Fruit fly (Drosophila melanogaster) whole organism, embryonic: ENCODE measurements around the gene CG18063.
A peak's percentile ranks its signal among the peaks of the same experiment; 100 is the strongest.

Source experiments
- ATbp ChIP-seq: fragments of 200-800 bp; sonication (Bioruptor generic); optimal IDR thresholded peaks from 2 replicates; lab custom pipeline; 2017; ENCODE audit warnings: missing biosample characterization, mild to moderate bottlenecking, missing genetic modification characterization, missing genetic modification reagents
- Ada2b ChIP-seq: fragments of 200-800 bp; sonication (Bioruptor generic); IDR thresholded peaks from 2 replicates; pipeline ENCODE4 v1.3.6; 2022; ENCODE audit warnings: missing biosample characterization, missing genetic modification characterization
- Bgb ChIP-seq: fragments of 200-800 bp; sonication (Bioruptor generic); IDR thresholded peaks from 2 replicates; pipeline ENCODE4 v1.3.6; 2022; ENCODE audit warnings: missing biosample characterization, missing genetic modification characterization; ENCODE audit not compliant: partially characterized antibody
- CG11398 ChIP-seq: fragments of 200-800 bp; sonication (Bioruptor generic); optimal IDR thresholded peaks from 2 replicates; lab custom pipeline; 2016; ENCODE audit warnings: missing biosample characterization, missing genetic modification characterization
- CG12659 ChIP-seq: fragments of 200-800 bp; sonication (Bioruptor generic); optimal IDR thresholded peaks from 3 replicates; lab custom pipeline; 2017; ENCODE audit warnings: mild to moderate bottlenecking, missing biosample characterization, missing genetic modification reagents, missing genetic modification characterization
- CG13123 ChIP-seq: fragments of 200-800 bp; sonication (Bioruptor generic); optimal IDR thresholded peaks from 2 replicates; lab custom pipeline; 2016; ENCODE audit warnings: missing biosample characterization, missing genetic modification characterization
- CG15514 ChIP-seq: fragments of 200-800 bp; sonication (Bioruptor generic); optimal IDR thresholded peaks from 3 replicates; lab custom pipeline; 2017; ENCODE audit warnings: missing biosample characterization, missing genetic modification characterization, mild to moderate bottlenecking, moderate library complexity, missing genetic modification reagents
- CG16813 ChIP-seq: fragments of 200-800 bp; sonication (Bioruptor generic); IDR thresholded peaks from 3 replicates; pipeline ENCODE4 v1.3.6; 2022; ENCODE audit warnings: missing biosample characterization, missing genetic modification characterization; ENCODE audit not compliant: partially characterized antibody
- CG18599 ChIP-seq: fragments of 200-800 bp; sonication (Bioruptor generic); optimal IDR thresholded peaks from 3 replicates; lab custom pipeline; 2017; ENCODE audit warnings: missing biosample characterization, missing genetic modification characterization, mild to moderate bottlenecking, moderate library complexity, missing genetic modification reagents
- CG2199 ChIP-seq: fragments of 200-800 bp; sonication (Bioruptor generic); IDR thresholded peaks from 3 replicates; pipeline ENCODE4 v1.3.6; 2022; ENCODE audit warnings: missing biosample characterization, missing genetic modification characterization
- CG30020 ChIP-seq: fragments of 200-800 bp; optimal IDR thresholded peaks from 2 replicates; lab custom pipeline; 2019; ENCODE audit warnings: missing biosample characterization, mild to moderate bottlenecking, missing genetic modification characterization, moderate library complexity
- CG30431 ChIP-seq: fragments of 200-800 bp; sonication (Bioruptor generic); optimal IDR thresholded peaks from 2 replicates; lab custom pipeline; 2017; ENCODE audit warnings: missing biosample characterization, missing genetic modification characterization
- CG33213 ChIP-seq: fragments of 200-800 bp; sonication (Bioruptor generic); optimal IDR thresholded peaks from 3 replicates; lab custom pipeline; 2016; ENCODE audit warnings: missing biosample characterization, missing genetic modification characterization
- CG42726 ChIP-seq: fragments of 200-800 bp; sonication (Bioruptor generic); IDR thresholded peaks from 2 replicates; pipeline ENCODE4 v1.3.6; 2022; ENCODE audit warnings: missing biosample characterization, missing genetic modification characterization; ENCODE audit not compliant: partially characterized antibody
- CG4328 ChIP-seq: fragments of 200-800 bp; sonication (Bioruptor generic); optimal IDR thresholded peaks from 3 replicates; lab custom pipeline; 2017; ENCODE audit warnings: missing biosample characterization, missing genetic modification reagents, missing genetic modification characterization
- CG43689 ChIP-seq: fragments of 200-800 bp; sonication (Bioruptor generic); IDR thresholded peaks from 2 replicates; pipeline ENCODE4 v1.3.6; 2022; ENCODE audit warnings: missing biosample characterization, missing genetic modification characterization
- CG4730 ChIP-seq: fragments of 200-800 bp; sonication (Bioruptor generic); IDR thresholded peaks from 2 replicates; pipeline ENCODE4 v1.3.6; 2022; ENCODE audit warnings: missing biosample characterization, missing genetic modification characterization
- CG4854 ChIP-seq: fragments of 200-800 bp; sonication (Bioruptor generic); optimal IDR thresholded peaks from 2 replicates; lab custom pipeline; 2016; ENCODE audit warnings: missing biosample characterization, missing genetic modification characterization, inconsistent platforms
- CG5245 ChIP-seq: fragments of 200-800 bp; sonication (Bioruptor generic); optimal IDR thresholded peaks from 3 replicates; lab custom pipeline; 2016; ENCODE audit warnings: missing biosample characterization, missing genetic modification characterization
- CG6654 ChIP-seq: fragments of 200-800 bp; sonication (Bioruptor generic); optimal IDR thresholded peaks from 2 replicates; lab custom pipeline; 2017; ENCODE audit warnings: missing biosample characterization, mild to moderate bottlenecking, missing genetic modification characterization
- CG8388 ChIP-seq: fragments of 200-800 bp; sonication (Bioruptor generic); optimal IDR thresholded peaks from 2 replicates; lab custom pipeline; 2019; ENCODE audit warnings: missing biosample characterization, mild to moderate bottlenecking, missing genetic modification characterization, moderate library complexity
- CG8924 ChIP-seq: fragments of 200-800 bp; optimal IDR thresholded peaks from 3 replicates; lab custom pipeline; 2019; ENCODE audit warnings: missing biosample characterization, mild to moderate bottlenecking, missing genetic modification characterization, moderate library complexity
- CG8944 ChIP-seq: fragments of 200-800 bp; sonication (Bioruptor generic); optimal IDR thresholded peaks from 3 replicates; lab custom pipeline; 2016; ENCODE audit warnings: missing biosample characterization, missing genetic modification characterization
- CG9437 ChIP-seq: fragments of 200-800 bp; sonication (Bioruptor generic); optimal IDR thresholded peaks from 2 replicates; lab custom pipeline; 2018; ENCODE audit warnings: missing biosample characterization, mild to moderate bottlenecking, missing genetic modification characterization
- Chrac-16 ChIP-seq: fragments of 200-800 bp; sonication (Bioruptor generic); optimal IDR thresholded peaks from 3 replicates; lab custom pipeline; 2016; ENCODE audit warnings: missing biosample characterization, missing genetic modification characterization
- D ChIP-seq, 2 experiments: fragments of 200-800 bp in 1 of 2; fragments of >200 bp in 1 of 2; sonication (Bioruptor generic) in 1 of 2; optimal IDR thresholded peaks; 2 replicates in 1 of 2; 3 replicates in 1 of 2; lab custom pipeline; 2017; ENCODE audit warnings: mild to moderate bottlenecking in 1 of 2, missing biosample characterization in 1 of 2, missing genetic modification characterization in 1 of 2, missing genetic modification reagents in 1 of 2
- D19B ChIP-seq: fragments of 200-800 bp; sonication (Bioruptor generic); optimal IDR thresholded peaks from 2 replicates; lab custom pipeline; 2017; ENCODE audit warnings: missing biosample characterization, mild to moderate bottlenecking, missing genetic modification characterization
- Dad ChIP-seq: fragments of 200-800 bp; sonication (Bioruptor generic); optimal IDR thresholded peaks from 3 replicates; lab custom pipeline; 2016; ENCODE audit warnings: missing biosample characterization, missing genetic modification characterization
- GATAe ChIP-seq: fragments of 200-800 bp; sonication (Bioruptor generic); conservative IDR thresholded peaks from 2 replicates; pipeline ENCODE4 v1.3.6; 2022; ENCODE audit warnings: missing biosample characterization, missing genetic modification characterization
- Gsc ChIP-seq: fragments of 200-800 bp; sonication (Bioruptor generic); IDR thresholded peaks from 2 replicates; pipeline ENCODE4 v1.3.6; 2022; ENCODE audit warnings: missing biosample characterization, missing genetic modification characterization
- Mes4 ChIP-seq: fragments of 200-800 bp; sonication (Bioruptor generic); optimal IDR thresholded peaks from 2 replicates; lab custom pipeline; 2016; ENCODE audit warnings: missing biosample characterization, missing genetic modification characterization
- Neu2 ChIP-seq: fragments of 200-800 bp; sonication (Bioruptor generic); optimal IDR thresholded peaks from 3 replicates; lab custom pipeline; 2016; ENCODE audit warnings: missing biosample characterization, missing genetic modification characterization, borderline replicate concordance
- Pdp1 ChIP-seq, 2 experiments: fragments of 200-800 bp; sonication (Bioruptor generic); optimal IDR thresholded peaks; 3 replicates each; lab custom pipeline; 2016; ENCODE audit warnings: missing biosample characterization in 2 of 2, missing genetic modification characterization in 2 of 2, mild to moderate bottlenecking in 1 of 2, moderate library complexity in 1 of 2
- Ptx1 ChIP-seq: fragments of 200-800 bp; sonication (Bioruptor generic); IDR thresholded peaks from 2 replicates; pipeline ENCODE4 v1.3.6; 2022; ENCODE audit warnings: missing biosample characterization, missing genetic modification characterization
- Tbp ChIP-seq: fragments of >200 bp; optimal IDR thresholded peaks from 2 replicates; lab custom pipeline; 2018; ENCODE audit warnings: missing biosample characterization, missing genetic modification characterization
- br ChIP-seq: fragments of >200 bp; optimal IDR thresholded peaks from 2 replicates; lab custom pipeline; 2017
- bsh ChIP-seq, 2 experiments: fragments of 200-800 bp; sonication (Bioruptor generic); optimal IDR thresholded peaks; 2 replicates each; lab custom pipeline; 2017 to 2018; ENCODE audit warnings: mild to moderate bottlenecking in 2 of 2, missing biosample characterization in 2 of 2, missing genetic modification characterization in 2 of 2, moderate library complexity in 1 of 2
- crp ChIP-seq, 2 experiments: fragments of 200-800 bp; sonication (Bioruptor generic); optimal IDR thresholded peaks; 2 replicates in 1 of 2; 3 replicates in 1 of 2; lab custom pipeline; 2017; ENCODE audit warnings: missing biosample characterization in 2 of 2, missing genetic modification characterization in 2 of 2, mild to moderate bottlenecking in 1 of 2, moderate library complexity in 1 of 2
- cwo ChIP-seq: fragments of 200-800 bp; sonication (Bioruptor generic); optimal IDR thresholded peaks from 3 replicates; lab custom pipeline; 2017; ENCODE audit warnings: missing biosample characterization, missing genetic modification characterization, mild to moderate bottlenecking, moderate library complexity, missing genetic modification reagents
- danr ChIP-seq: fragments of 200-800 bp; sonication (Bioruptor generic); IDR thresholded peaks from 2 replicates; pipeline ENCODE4 v1.3.6; 2022; ENCODE audit warnings: missing biosample characterization, missing genetic modification characterization
- dati ChIP-seq: fragments of 200-800 bp; sonication (Bioruptor generic); IDR thresholded peaks from 2 replicates; pipeline ENCODE4 v1.3.6; 2022; ENCODE audit warnings: missing biosample characterization, missing genetic modification characterization
- disco-r ChIP-seq: fragments of 200-800 bp; sonication (Bioruptor generic); optimal IDR thresholded peaks from 2 replicates; lab custom pipeline; 2016; ENCODE audit warnings: missing biosample characterization, missing genetic modification characterization
- lmd ChIP-seq: fragments of 200-800 bp; sonication (Bioruptor generic); IDR thresholded peaks from 2 replicates; pipeline ENCODE4 v1.3.6; 2022; ENCODE audit warnings: missing biosample characterization, missing genetic modification characterization
- oc ChIP-seq: fragments of 200-800 bp; sonication (Bioruptor generic); optimal IDR thresholded peaks from 2 replicates; lab custom pipeline; 2018; ENCODE audit warnings: missing biosample characterization, mild to moderate bottlenecking, missing genetic modification characterization, moderate library complexity
- run ChIP-seq: fragments of 200-800 bp; sonication (Bioruptor generic); optimal IDR thresholded peaks from 3 replicates; lab custom pipeline; 2018; ENCODE audit warnings: missing biosample characterization, mild to moderate bottlenecking, missing genetic modification characterization
- schlank ChIP-seq: fragments of 200-800 bp; sonication (Bioruptor generic); optimal IDR thresholded peaks from 2 replicates; lab custom pipeline; 2018; ENCODE audit warnings: missing biosample characterization, mild to moderate bottlenecking, missing genetic modification characterization
- sug ChIP-seq: fragments of 200-800 bp; optimal IDR thresholded peaks from 2 replicates; lab custom pipeline; 2019; ENCODE audit warnings: missing biosample characterization, mild to moderate bottlenecking, missing genetic modification characterization, moderate library complexity
- vnd ChIP-seq: fragments of 200-800 bp; sonication (Bioruptor generic); IDR thresholded peaks from 3 replicates; pipeline ENCODE4 v1.3.6; 2022; ENCODE audit warnings: missing biosample characterization, missing genetic modification characterization; ENCODE audit not compliant: partially characterized antibody

Gene CG18063

dm6 chr2L:15912901-15913673 is 44.6 kb upstream of the CG18063 start (continued):
- TF ChIP-seq cwo (GFP tag; lab: Kevin White, UChicago), result peak; percentile 98
- TF ChIP-seq CG18599 (GFP tag; lab: Kevin White, UChicago), result peak; percentile 20
- peak; percentile 68 for TF ChIP-seq CG6654 (GFP tag; lab: Kevin White, UChicago)
- TF ChIP-seq lmd (GFP tag; lab: Robert Waterston, UW), result peak; percentile 61
- peak; percentile 2 for TF ChIP-seq CG33213
- no peak for TF ChIP-seq disco-r (GFP tag; lab: Kevin White, UChicago)
- TF ChIP-seq CG12659 (GFP tag; lab: Kevin White, UChicago), result peak; percentile 90
- TF ChIP-seq Chrac-16, result peak; percentile 38
- TF ChIP-seq GATAe, result peak; percentile 67
- TF ChIP-seq vnd (GFP tag; lab: Robert Waterston, UW), result no peak
- peak; percentile 43 for TF ChIP-seq ATbp
- peak; percentile 98 for TF ChIP-seq sug (tag; lab: Kevin White, UChicago)
- peak; percentile 69 for TF ChIP-seq Ptx1 (GFP tag; lab: Robert Waterston, UW)
- no peak for TF ChIP-seq Dad (GFP tag; lab: Kevin White, UChicago)
- peak; percentile 88 for TF ChIP-seq CG9437 (GFP tag; lab: Kevin White, UChicago)
- TF ChIP-seq D (optimal IDR thresholded peaks at IDR 0.05; lab: Kevin White, UChicago), result no peak
- TF ChIP-seq D (GFP tag; optimal IDR thresholded peaks at IDR 0.05; lab: Kevin White, UChicago), result peak; percentile 83
- peak; percentile 97 for TF ChIP-seq CG2199 (GFP tag; lab: Robert Waterston, UW)
- TF ChIP-seq br (lab: Kevin White, UChicago), result no peak
- peak; percentile 64 for TF ChIP-seq oc (tag; lab: Kevin White, UChicago)
- no peak for TF ChIP-seq CG43689 (GFP tag; lab: Robert Waterston, UW)
- peak; percentile 11 for TF ChIP-seq CG15514 (GFP tag; lab: Kevin White, UChicago)
- TF ChIP-seq Tbp, result no peak
- TF ChIP-seq run (tag; lab: Kevin White, UChicago), result peak; percentile 66
- no peak for TF ChIP-seq CG16813
- peak; percentile 46 for TF ChIP-seq CG4328 (GFP tag; lab: Kevin White, UChicago)
- TF ChIP-seq Gsc, result no peak
- 0 out of 2 replicates have a peak, but pooled peaks have one; percentile 13 for TF ChIP-seq Ada2b (GFP tag; lab: Robert Waterston, UW)
- TF ChIP-seq schlank (tag; lab: Kevin White, UChicago), result peak; percentile 17
- TF ChIP-seq crp (GFP tag; optimal IDR thresholded peaks at IDR 0.05; lab: Kevin White, UChicago), result no peak
- no peak for TF ChIP-seq Neu2 (GFP tag; lab: Kevin White, UChicago)
- TF ChIP-seq Mes4 (GFP tag; lab: Kevin White, UChicago), result no peak
- peak; percentile 18 to 91 for TF ChIP-seq Pdp1 (GFP tag; optimal IDR thresholded peaks at IDR 0.05; lab: Kevin White, UChicago)
- TF ChIP-seq CG30431 (GFP tag; lab: Kevin White, UChicago), result peak; percentile 39
- peak; percentile 39 for TF ChIP-seq D19B (GFP tag; lab: Kevin White, UChicago)
- no peak for TF ChIP-seq danr
- peak; percentile 38; the same call in 1 of the 2 replicates for TF ChIP-seq Bgb (GFP tag; lab: Robert Waterston, UW)
- no peak for TF ChIP-seq CG4854 (GFP tag; lab: Kevin White, UChicago)
- TF ChIP-seq CG30020 (tag; lab: Kevin White, UChicago), result peak; percentile 63
- peak; percentile 1 for TF ChIP-seq CG5245 (GFP tag; lab: Kevin White, UChicago)
- no peak for TF ChIP-seq CG13123
- TF ChIP-seq CG8944 (GFP tag; lab: Kevin White, UChicago), result no peak
- no peak; the same call in 1 of the 2 replicates for TF ChIP-seq CG4730 (GFP tag; lab: Robert Waterston, UW)
- TF ChIP-seq CG8924, result peak; percentile 51
- TF ChIP-seq CG8388 (GFP tag; lab: Kevin White, UChicago), result peak; percentile 81
- TF ChIP-seq CG42726 (GFP tag; lab: Robert Waterston, UW), result peak; percentile 50; the same call in 1 of the 2 replicates
- TF ChIP-seq dati (GFP tag; lab: Robert Waterston, UW), result no peak
- TF ChIP-seq CG11398 (GFP tag; lab: Kevin White, UChicago), result no peak
- TF ChIP-seq bsh (GFP tag; optimal IDR thresholded peaks at IDR 0.05; lab: Kevin White, UChicago), result peak in 1 of 2 experiments; percentile 83
